Fruit fly (Drosophila melanogaster) whole organism, embryonic: ENCODE measurements around the gene Nost.

Experiments
- Adf1 ChIP-seq: fragments of 200-800 bp; sonication (Bioruptor generic); IDR thresholded peaks from 2 replicates; pipeline ENCODE4 v1.3.6; 2022; ENCODE audit warnings: missing biosample characterization, missing genetic modification characterization
- BEAF-32 ChIP-seq: fragments of 200-800 bp; sonication (Bioruptor generic); optimal IDR thresholded peaks from 3 replicates; lab custom pipeline; 2017; ENCODE audit warnings: missing biosample characterization, missing genetic modification characterization, mild to moderate bottlenecking, moderate library complexity, missing genetic modification reagents
- CG10267 ChIP-seq: fragments of 200-800 bp; sonication (Bioruptor generic); optimal IDR thresholded peaks from 2 replicates; lab custom pipeline; 2018; ENCODE audit warnings: missing biosample characterization, mild to moderate bottlenecking, missing genetic modification characterization, moderate library complexity
- CG10366 ChIP-seq: fragments of 200-800 bp; sonication (Bioruptor generic); IDR thresholded peaks from 2 replicates; pipeline ENCODE4 v1.3.6; 2022; ENCODE audit warnings: missing biosample characterization, missing genetic modification characterization
- CG12104 ChIP-seq: fragments of 200-800 bp; sonication (Bioruptor generic); optimal IDR thresholded peaks from 3 replicates; lab custom pipeline; 2016; ENCODE audit warnings: missing biosample characterization, missing genetic modification characterization
- CG13624 ChIP-seq: fragments of 200-800 bp; sonication (Bioruptor generic); optimal IDR thresholded peaks from 2 replicates; lab custom pipeline; 2016; ENCODE audit warnings: missing biosample characterization, missing genetic modification characterization
- CG14710 ChIP-seq: fragments of 200-800 bp; sonication (Bioruptor generic); optimal IDR thresholded peaks from 3 replicates; lab custom pipeline; 2019; ENCODE audit warnings: missing biosample characterization, mild to moderate bottlenecking, missing genetic modification characterization, moderate library complexity
- CG15011 ChIP-seq: fragments of 200-800 bp; sonication (Bioruptor generic); optimal IDR thresholded peaks from 3 replicates; lab custom pipeline; 2018; ENCODE audit warnings: missing biosample characterization, mild to moderate bottlenecking, missing genetic modification characterization
- CG15479 ChIP-seq: fragments of 200-800 bp; sonication (Bioruptor generic); optimal IDR thresholded peaks from 3 replicates; lab custom pipeline; 2019; ENCODE audit warnings: missing biosample characterization, mild to moderate bottlenecking, missing genetic modification characterization, moderate library complexity
- CG1647 ChIP-seq: fragments of 200-800 bp; sonication (Bioruptor generic); optimal IDR thresholded peaks from 3 replicates; lab custom pipeline; 2016; ENCODE audit warnings: missing biosample characterization, missing genetic modification characterization
- CG17328 ChIP-seq: fragments of 200-800 bp; sonication (Bioruptor generic); IDR thresholded peaks from 2 replicates; pipeline ENCODE4 v1.3.6; 2022; ENCODE audit warnings: missing biosample characterization, missing genetic modification characterization
- CG18262 ChIP-seq: fragments of 200-800 bp; optimal IDR thresholded peaks from 3 replicates; lab custom pipeline; 2019; ENCODE audit warnings: missing biosample characterization, mild to moderate bottlenecking, missing genetic modification characterization, moderate library complexity
- CG2889 ChIP-seq: fragments of 200-800 bp; sonication (Bioruptor generic); IDR thresholded peaks from 3 replicates; pipeline ENCODE4 v1.3.6; 2022; ENCODE audit warnings: missing biosample characterization, missing genetic modification characterization
- CG31388 ChIP-seq: fragments of 200-800 bp; sonication (Bioruptor generic); optimal IDR thresholded peaks from 2 replicates; lab custom pipeline; 2016; ENCODE audit warnings: missing biosample characterization, missing genetic modification characterization
- CG3163 ChIP-seq: fragments of 200-800 bp; sonication (Bioruptor generic); optimal IDR thresholded peaks from 3 replicates; lab custom pipeline; 2016; ENCODE audit warnings: missing biosample characterization, missing genetic modification characterization
- CG33557 ChIP-seq: fragments of 200-800 bp; sonication (Bioruptor generic); optimal IDR thresholded peaks from 2 replicates; lab custom pipeline; 2019; ENCODE audit warnings: missing biosample characterization, mild to moderate bottlenecking, missing genetic modification characterization, moderate library complexity
- CG34224 ChIP-seq: fragments of 200-800 bp; sonication (Bioruptor generic); IDR thresholded peaks from 3 replicates; pipeline ENCODE4 v1.3.6; 2022; ENCODE audit warnings: missing biosample characterization, missing genetic modification characterization; ENCODE audit not compliant: partially characterized antibody
- CG4730 ChIP-seq: fragments of 200-800 bp; sonication (Bioruptor generic); IDR thresholded peaks from 2 replicates; pipeline ENCODE4 v1.3.6; 2022; ENCODE audit warnings: missing biosample characterization, missing genetic modification characterization
- CG5953 ChIP-seq: fragments of 200-800 bp; sonication (Bioruptor generic); IDR thresholded peaks from 2 replicates; pipeline ENCODE4 v1.3.6; 2022; ENCODE audit warnings: missing biosample characterization, missing genetic modification characterization
- CG7372 ChIP-seq: fragments of 200-800 bp; sonication (Bioruptor generic); IDR thresholded peaks from 2 replicates; pipeline ENCODE4 v1.3.6; 2022; ENCODE audit warnings: missing biosample characterization, missing genetic modification characterization
- CG7987 ChIP-seq: fragments of 200-800 bp; sonication (Bioruptor generic); optimal IDR thresholded peaks from 2 replicates; lab custom pipeline; 2018; ENCODE audit warnings: missing biosample characterization, mild to moderate bottlenecking, missing genetic modification characterization, moderate library complexity
- CG9215 ChIP-seq: fragments of 200-800 bp; sonication (Bioruptor generic); IDR thresholded peaks from 2 replicates; pipeline ENCODE4 v1.3.6; 2022; ENCODE audit warnings: missing biosample characterization, missing genetic modification characterization
- Dad ChIP-seq: fragments of 200-800 bp; sonication (Bioruptor generic); optimal IDR thresholded peaks from 3 replicates; lab custom pipeline; 2016; ENCODE audit warnings: missing biosample characterization, missing genetic modification characterization
- Dfd ChIP-seq, 2 experiments: fragments of >200 bp; optimal IDR thresholded peaks; 2 replicates each; lab custom pipeline; 2017; ENCODE audit warnings: missing biosample characterization in 2 of 2, missing genetic modification characterization in 2 of 2
- Dp ChIP-seq: fragments of 200-800 bp; sonication (Bioruptor generic); optimal IDR thresholded peaks from 2 replicates; lab custom pipeline; 2018; ENCODE audit warnings: missing biosample characterization, mild to moderate bottlenecking, missing genetic modification characterization, moderate library complexity
- Eip74EF ChIP-seq, 2 experiments: fragments of 200-800 bp in 1 of 2; fragments of >200 bp in 1 of 2; sonication (Bioruptor generic) in 1 of 2; optimal IDR thresholded peaks; 2 replicates each; lab custom pipeline; 2017 to 2019; ENCODE audit warnings: missing biosample characterization in 2 of 2, missing genetic modification characterization in 2 of 2, mild to moderate bottlenecking in 1 of 2, moderate library complexity in 1 of 2
- Fer2 ChIP-seq: fragments of 200-800 bp; sonication (Bioruptor generic); optimal IDR thresholded peaks from 2 replicates; lab custom pipeline; 2018; ENCODE audit warnings: missing biosample characterization, mild to moderate bottlenecking, missing genetic modification characterization, moderate library complexity
- Hr39 ChIP-seq: fragments of >200 bp; optimal IDR thresholded peaks from 2 replicates; lab custom pipeline; 2017
- Myb ChIP-seq: fragments of 200-800 bp; sonication (Bioruptor generic); optimal IDR thresholded peaks from 2 replicates; lab custom pipeline; 2016; ENCODE audit warnings: missing biosample characterization, missing genetic modification characterization
- NFAT ChIP-seq: fragments of 200-800 bp; sonication (Bioruptor generic); IDR thresholded peaks from 2 replicates; pipeline ENCODE4 v1.3.6; 2022; ENCODE audit warnings: missing biosample characterization, missing genetic modification characterization
- NK7.1 ChIP-seq: fragments of 200-800 bp; sonication (Bioruptor generic); optimal IDR thresholded peaks from 3 replicates; lab custom pipeline; 2016; ENCODE audit warnings: missing biosample characterization, missing genetic modification characterization
- Scr ChIP-seq: fragments of 200-800 bp; sonication (Bioruptor generic); IDR thresholded peaks from 2 replicates; pipeline ENCODE4 v1.3.6; 2022; ENCODE audit warnings: missing biosample characterization, missing genetic modification characterization; ENCODE audit not compliant: partially characterized antibody
- bbx ChIP-seq: fragments of 200-800 bp; sonication (Bioruptor generic); IDR thresholded peaks from 2 replicates; pipeline ENCODE4 v1.3.6; 2022; ENCODE audit warnings: missing biosample characterization, missing genetic modification characterization; ENCODE audit not compliant: partially characterized antibody
- cas ChIP-seq: fragments of 200-800 bp; sonication (Bioruptor generic); IDR thresholded peaks from 2 replicates; pipeline ENCODE4 v1.3.6; 2022; ENCODE audit warnings: missing biosample characterization, missing genetic modification characterization
- caup ChIP-seq: fragments of 200-800 bp; sonication (Bioruptor generic); optimal IDR thresholded peaks from 3 replicates; lab custom pipeline; 2017; ENCODE audit warnings: missing biosample characterization, mild to moderate bottlenecking, missing genetic modification characterization, moderate library complexity; ENCODE audit not compliant: severe bottlenecking
- esg ChIP-seq: fragments of 200-800 bp; sonication (Bioruptor generic); conservative IDR thresholded peaks from 2 replicates; pipeline ENCODE4 v1.3.6; 2022; ENCODE audit warnings: missing biosample characterization, missing genetic modification characterization
- eve ChIP-seq, 2 experiments: fragments of >200 bp; optimal IDR thresholded peaks; 2 replicates each; lab custom pipeline; 2017; ENCODE audit warnings: missing biosample characterization in 2 of 2, missing genetic modification characterization in 2 of 2
- ftz-f1 ChIP-seq: fragments of 200-800 bp; sonication (Bioruptor generic); optimal IDR thresholded peaks from 2 replicates; lab custom pipeline; 2016; ENCODE audit warnings: missing biosample characterization, missing genetic modification characterization
- hth ChIP-seq: fragments of >200 bp; optimal IDR thresholded peaks from 2 replicates; lab custom pipeline; 2017; ENCODE audit warnings: inconsistent platforms
- jumu ChIP-seq: fragments of 200-800 bp; sonication (Bioruptor generic); optimal IDR thresholded peaks from 3 replicates; lab custom pipeline; 2016; ENCODE audit warnings: missing biosample characterization, missing genetic modification characterization
- luna ChIP-seq: fragments of 200-800 bp; sonication (Bioruptor generic); optimal IDR thresholded peaks from 2 replicates; lab custom pipeline; 2016; ENCODE audit warnings: missing biosample characterization, missing genetic modification characterization
- nmo ChIP-seq: fragments of 200-800 bp; sonication (Bioruptor generic); optimal IDR thresholded peaks from 2 replicates; lab custom pipeline; 2018; ENCODE audit warnings: missing biosample characterization, mild to moderate bottlenecking, missing genetic modification characterization, moderate library complexity
- p53 ChIP-seq: fragments of 200-800 bp; sonication (Bioruptor generic); optimal IDR thresholded peaks from 2 replicates; lab custom pipeline; 2016; ENCODE audit warnings: missing biosample characterization, missing genetic modification characterization
- pb ChIP-seq: fragments of 200-800 bp; sonication (Bioruptor generic); optimal IDR thresholded peaks from 3 replicates; lab custom pipeline; 2016; ENCODE audit warnings: missing biosample characterization, missing genetic modification characterization
- peb ChIP-seq: fragments of 200-800 bp; sonication (Bioruptor generic); IDR thresholded peaks from 2 replicates; pipeline ENCODE4 v1.3.6; 2022; ENCODE audit warnings: missing biosample characterization, missing genetic modification characterization
- pho ChIP-seq: fragments of 200-800 bp; sonication (Bioruptor generic); optimal IDR thresholded peaks from 2 replicates; lab custom pipeline; 2016; ENCODE audit warnings: missing biosample characterization, missing genetic modification characterization
- run ChIP-seq: fragments of 200-800 bp; sonication (Bioruptor generic); optimal IDR thresholded peaks from 3 replicates; lab custom pipeline; 2018; ENCODE audit warnings: missing biosample characterization, mild to moderate bottlenecking, missing genetic modification characterization
- sens-2 ChIP-seq: fragments of 200-800 bp; sonication (Bioruptor generic); IDR thresholded peaks from 2 replicates; pipeline ENCODE4 v1.3.6; 2022; ENCODE audit warnings: missing biosample characterization, missing genetic modification characterization
- shn ChIP-seq: fragments of 200-800 bp; sonication (Bioruptor generic); optimal IDR thresholded peaks from 3 replicates; lab custom pipeline; 2016; ENCODE audit warnings: missing biosample characterization, missing genetic modification characterization
- sim ChIP-seq: fragments of 200-800 bp; sonication (Bioruptor generic); IDR thresholded peaks from 2 replicates; pipeline ENCODE4 v1.3.6; 2022; ENCODE audit warnings: missing biosample characterization, missing genetic modification characterization
- slbo ChIP-seq: fragments of 200-800 bp; sonication (Bioruptor generic); IDR thresholded peaks from 2 replicates; pipeline ENCODE4 v1.3.6; 2022; ENCODE audit warnings: missing biosample characterization, missing genetic modification characterization
- sna ChIP-seq: fragments of 200-800 bp; sonication (Bioruptor generic); IDR thresholded peaks from 2 replicates; pipeline ENCODE4 v1.3.6; 2022; ENCODE audit warnings: missing biosample characterization, missing genetic modification characterization; ENCODE audit not compliant: partially characterized antibody
- sug ChIP-seq: fragments of 200-800 bp; optimal IDR thresholded peaks from 2 replicates; lab custom pipeline; 2019; ENCODE audit warnings: missing biosample characterization, mild to moderate bottlenecking, missing genetic modification characterization, moderate library complexity

The Nost gene

DNA sequence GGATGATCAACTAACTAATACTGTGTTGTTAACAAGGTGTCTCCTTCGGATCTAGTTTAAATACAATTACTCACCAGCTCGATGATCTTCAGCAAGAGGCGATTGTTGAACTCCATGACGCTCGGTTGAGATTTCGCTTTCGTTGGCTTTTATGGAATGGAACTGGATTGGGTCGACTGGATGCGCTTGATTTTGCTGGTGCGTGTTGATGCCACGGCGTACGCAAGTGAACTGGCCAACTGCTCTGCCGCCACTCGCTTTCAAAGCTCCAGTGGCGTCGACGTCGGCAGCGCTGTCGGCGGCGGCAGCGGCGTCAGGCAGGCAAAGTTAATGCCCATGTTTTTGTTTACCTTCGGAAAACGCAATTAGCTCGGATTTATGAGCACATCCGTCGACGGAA is 48.3 kb downstream of the Nost start, which contains the start of gene CG44325 (continued):
- TF ChIP-seq slbo (GFP tag; lab: Robert Waterston, UW) (no peak), pb (GFP tag; lab: Kevin White, UChicago) (no peak), sna (0 out of 2 replicates have a peak, but pooled peaks have one; percentile 21), Eip74EF (GFP tag; optimal IDR thresholded peaks at IDR 0.05; lab: Kevin White, UChicago) (no peak), CG5953 (no peak), eve (GFP tag; optimal IDR thresholded peaks at IDR 0.05; lab: Kevin White, UChicago) (no peak), CG18262 (tag; lab: Kevin White, UChicago) (no peak), CG7372 (GFP tag; lab: Robert Waterston, UW) (no peak), CG2889 (GFP tag; lab: Robert Waterston, UW) (no peak), Scr (no peak; the same call in 1 of the 2 replicates), NFAT (GFP tag; lab: Robert Waterston, UW) (no peak), Dfd (GFP tag; optimal IDR thresholded peaks at IDR 0.05; lab: Kevin White, UChicago) (no peak), Dad (GFP tag; lab: Kevin White, UChicago) (no peak), CG13624 (peak; percentile 29), bbx (GFP tag; lab: Robert Waterston, UW) (peak; percentile 37; the same call in 1 of the 2 replicates), p53 (GFP tag; lab: Kevin White, UChicago) (no peak), shn (GFP tag; lab: Kevin White, UChicago) (no peak), Dp (GFP tag; lab: Kevin White, UChicago) (no peak), hth (lab: Kevin White, UChicago) (no peak), NK7.1 (GFP tag; lab: Kevin White, UChicago) (no peak), sens-2 (GFP tag; lab: Robert Waterston, UW) (no peak), ftz-f1 (peak; percentile 16), sug (tag; lab: Kevin White, UChicago) (no peak), luna (GFP tag; lab: Kevin White, UChicago) (no peak), jumu (GFP tag; lab: Kevin White, UChicago) (no peak), Adf1 (GFP tag; lab: Robert Waterston, UW) (peak; percentile 96), CG33557 (no peak), Myb (GFP tag; lab: Kevin White, UChicago) (no peak), BEAF-32 (no peak), CG12104 (GFP tag; lab: Kevin White, UChicago) (no peak), CG31388 (GFP tag; lab: Kevin White, UChicago) (no peak), CG15479 (GFP tag; lab: Kevin White, UChicago) (no peak), CG9215 (GFP tag; lab: Robert Waterston, UW) (no peak), Fer2 (tag; lab: Kevin White, UChicago) (no peak), CG7987 (GFP tag; lab: Kevin White, UChicago) (peak; percentile 53), caup (GFP tag; lab: Kevin White, UChicago) (peak; percentile 29), CG3163 (GFP tag; lab: Kevin White, UChicago) (no peak), nmo (no peak), CG14710 (tag; lab: Kevin White, UChicago) (no peak), Hr39 (lab: Kevin White, UChicago) (no peak), pho (GFP tag; lab: Kevin White, UChicago) (no peak), CG10267 (tag; lab: Kevin White, UChicago) (no peak), CG34224 (GFP tag; lab: Robert Waterston, UW) (no peak), CG10366 (GFP tag; lab: Robert Waterston, UW) (no peak), run (tag; lab: Kevin White, UChicago) (no peak), cas (GFP tag; lab: Robert Waterston, UW) (no peak), esg (GFP tag; lab: Robert Waterston, UW) (no peak), peb (GFP tag; lab: Robert Waterston, UW) (no peak), sim (no peak), CG4730 (GFP tag; lab: Robert Waterston, UW) (no peak), CG1647 (GFP tag; lab: Kevin White, UChicago) (no peak), CG15011 (no peak), CG17328 (GFP tag; lab: Robert Waterston, UW) (no peak)
